Worm (Caenorhabditis elegans): ENCODE data around the gene lact-8.

DNA sequence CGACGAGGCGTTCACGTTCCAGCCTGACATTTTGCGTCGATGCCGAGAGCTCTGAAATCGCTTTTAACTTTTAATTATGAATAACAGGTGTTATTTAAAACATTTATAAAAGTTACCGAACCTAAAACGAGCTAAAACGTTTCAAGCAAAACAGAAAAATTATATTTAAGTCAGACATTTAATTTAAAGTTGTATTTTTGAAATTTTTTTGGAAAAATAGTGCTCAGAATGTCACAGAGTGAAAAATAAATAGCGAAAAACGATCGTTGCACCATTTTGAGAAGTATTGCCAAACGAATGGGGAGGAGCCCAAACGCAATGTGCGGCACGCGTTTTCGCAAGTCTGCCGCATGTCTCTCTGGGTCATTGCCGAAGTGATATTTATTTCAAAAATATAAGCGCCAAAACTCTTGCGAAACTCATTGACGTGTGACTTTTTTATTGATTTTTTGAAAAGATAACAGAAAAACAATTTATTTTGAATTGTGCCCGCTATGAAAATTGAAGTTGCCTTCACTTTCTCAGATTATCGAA lies 19.7 kb upstream of the lact-8 start, which contains the start of gene erfa-3:
- TF ChIP-seq lin-13 (tag; optimal IDR thresholded peaks at IDR 0.05) (peak; percentile 69), nhr-237 (tag; optimal IDR thresholded peaks at IDR 0.05) (no peak), sem-2 (GFP tag; optimal IDR thresholded peaks at IDR 0.05) (peak; percentile 52), ztf-11 (tag; optimal IDR thresholded peaks at IDR 0.05) (peak; percentile 82), unc-39 (tag; optimal IDR thresholded peaks at IDR 0.05) (no peak), elt-3 (tag; optimal IDR thresholded peaks at IDR 0.05) (no peak), ceh-43 (GFP tag; optimal IDR thresholded peaks at IDR 0.05) (peak; percentile 84)
